Worm (Caenorhabditis elegans): Measurements from ENCODE around the gene Y59H11AR.3.

ce11 chrIV:8587057-8587456 lies 8.2 kb downstream of the Y59H11AR.3 start:
- TF ChIP-seq pha-4 (tag; optimal IDR thresholded peaks at IDR 0.05) = no peak
- TF ChIP-seq unc-39 (tag; optimal IDR thresholded peaks at IDR 0.05) = no peak
- no peak for TF ChIP-seq blmp-1 (tag; optimal IDR thresholded peaks at IDR 0.05)
- no peak for TF ChIP-seq zip-8 (tag; optimal IDR thresholded peaks at IDR 0.05)
- TF ChIP-seq ztf-11 (tag; optimal IDR thresholded peaks at IDR 0.05) = no peak
- no peak for TF ChIP-seq sem-2 (GFP tag; optimal IDR thresholded peaks at IDR 0.05)
- TF ChIP-seq mls-2 (tag; optimal IDR thresholded peaks at IDR 0.05) = no peak
- TF ChIP-seq nhr-237 (tag; optimal IDR thresholded peaks at IDR 0.05) = peak; percentile 26
- TF ChIP-seq unc-62 (GFP tag; optimal IDR thresholded peaks at IDR 0.05) = peak; percentile 88
